Worm (Caenorhabditis elegans) whole organism, L4 larva: Measurements from ENCODE around the gene T13C5.6.

ENCODE experiments used
- F10B5.3 ChIP-seq: sonication (generic microtip); optimal IDR thresholded peaks from 2 replicates; lab custom pipeline; 2016; ENCODE audit warnings: mild to moderate bottlenecking, missing genetic modification characterization, missing compliant biosample characterization
- R02D3.7 ChIP-seq: fragments of 150-350 bp; sonication (generic microtip); optimal IDR thresholded peaks from 3 replicates; lab custom pipeline; 2014; ENCODE audit warnings: missing biosample characterization, missing genetic modification characterization
- aha-1 ChIP-seq: fragments of 150-350 bp; peaks from one replicate; lab custom pipeline; 2014; ENCODE audit warnings: missing biosample characterization, missing genetic modification characterization
- ceh-82 ChIP-seq: sonication (generic microtip); optimal IDR thresholded peaks from 2 replicates; lab custom pipeline; 2017; ENCODE audit warnings: missing biosample characterization, missing genetic modification characterization
- ctbp-1 ChIP-seq: fragments of 200-800 bp; sonication (Bioruptor generic); IDR thresholded peaks from 2 replicates; pipeline ENCODE4 v1.3.6; 2022; ENCODE audit warnings: missing genetic modification reagents, missing genetic modification characterization, missing compliant biosample characterization
- daf-16 ChIP-seq, 3 experiments: sonication (generic microtip); optimal IDR thresholded peaks; 2 replicates each; lab custom pipeline; 2016 to 2017; ENCODE audit warnings: missing genetic modification characterization in 3 of 3, missing genetic modification reagents in 3 of 3, mild to moderate bottlenecking in 2 of 3, missing compliant biosample characterization in 2 of 3, missing biosample characterization in 1 of 3, moderate library complexity in 1 of 3
- daf-8 ChIP-seq: fragments of 200-800 bp; sonication (Bioruptor generic); IDR thresholded peaks from 2 replicates; pipeline ENCODE4 v1.3.6; 2022; ENCODE audit warnings: missing genetic modification characterization, missing compliant biosample characterization
- dmd-6 ChIP-seq: fragments of 200-800 bp; sonication (Bioruptor generic); IDR thresholded peaks from 2 replicates; pipeline ENCODE4 v1.3.6; 2022; ENCODE audit warnings: missing genetic modification reagents, missing genetic modification characterization, missing compliant biosample characterization
- dmd-9 ChIP-seq: fragments of 200-800 bp; sonication (Bioruptor generic); IDR thresholded peaks from 2 replicates; pipeline ENCODE4 v1.3.6; 2022; ENCODE audit warnings: missing genetic modification reagents, missing genetic modification characterization, missing compliant biosample characterization
- duxl-1 ChIP-seq: sonication (generic microtip); optimal IDR thresholded peaks from 2 replicates; lab custom pipeline; 2016; ENCODE audit warnings: mild to moderate bottlenecking, missing genetic modification characterization, moderate library complexity, missing compliant biosample characterization; ENCODE audit not compliant: poor library complexity
- egl-27 ChIP-seq: sonication (generic microtip); optimal IDR thresholded peaks from 3 replicates; lab custom pipeline; 2017; ENCODE audit warnings: missing biosample characterization, missing genetic modification reagents, missing genetic modification characterization
- fos-1 ChIP-seq: fragments of 150-350 bp; optimal IDR thresholded peaks from 2 replicates; lab custom pipeline; 2014; ENCODE audit warnings: missing biosample characterization, missing genetic modification characterization
- gei-8 ChIP-seq: fragments of 200-800 bp; sonication (Bioruptor generic); optimal IDR thresholded peaks from 2 replicates; lab custom pipeline; 2018; ENCODE audit warnings: mild to moderate bottlenecking, missing genetic modification characterization, missing compliant biosample characterization
- hlh-11 ChIP-seq: fragments of 200-800 bp; sonication (Bioruptor generic); optimal IDR thresholded peaks from 2 replicates; lab custom pipeline; 2018; ENCODE audit warnings: mild to moderate bottlenecking, missing genetic modification characterization, missing compliant biosample characterization
- lsy-2 ChIP-seq, 2 experiments: fragments of 150-350 bp in 1 of 2; sonication (generic microtip) in 1 of 2; optimal IDR thresholded peaks; 2 replicates each; lab custom pipeline; 2014 to 2017; ENCODE audit warnings: missing biosample characterization in 2 of 2, missing genetic modification characterization in 2 of 2
- mdl-1 ChIP-seq, 2 experiments: fragments of 150-350 bp in 1 of 2; sonication (generic microtip) in 1 of 2; optimal IDR thresholded peaks; 2 replicates each; lab custom pipeline; 2014 to 2017; ENCODE audit warnings: missing biosample characterization in 2 of 2, missing genetic modification characterization in 2 of 2
- mxl-2 ChIP-seq: fragments of 200-800 bp; sonication (Bioruptor generic); conservative IDR thresholded peaks from 2 replicates; pipeline ENCODE4 v1.3.6; 2022; ENCODE audit warnings: missing genetic modification reagents, missing genetic modification characterization, missing compliant biosample characterization
- nhr-10 ChIP-seq: fragments of 150-350 bp; optimal IDR thresholded peaks from 2 replicates; lab custom pipeline; 2014; ENCODE audit warnings: missing biosample characterization, missing genetic modification characterization
- nhr-111 ChIP-seq: fragments of 200-800 bp; sonication (Bioruptor generic); optimal IDR thresholded peaks from 2 replicates; lab custom pipeline; 2018; ENCODE audit warnings: mild to moderate bottlenecking, missing genetic modification characterization, missing compliant biosample characterization
- php-3 ChIP-seq: fragments of 200-800 bp; sonication (Bioruptor generic); IDR thresholded peaks from 2 replicates; pipeline ENCODE4 v1.3.6; 2022; ENCODE audit warnings: missing genetic modification reagents, missing genetic modification characterization, missing compliant biosample characterization
- set-16 ChIP-seq: fragments of 200-800 bp; sonication (Bioruptor generic); IDR thresholded peaks from 2 replicates; pipeline ENCODE4 v1.3.6; 2022; ENCODE audit warnings: missing genetic modification reagents, missing genetic modification characterization, missing compliant biosample characterization
- unc-62 ChIP-seq, 3 experiments: fragments of 150-350 bp in 1 of 3; sonication (generic microtip); optimal IDR thresholded peaks in 2 of 3; peaks in 1 of 3; 1 replicate in 1 of 3; 2 replicates in 2 of 3; lab custom pipeline; 2014 to 2017; ENCODE audit warnings: missing biosample characterization in 3 of 3, missing genetic modification characterization in 3 of 3, missing genetic modification reagents in 3 of 3, missing genotype in 1 of 3
- vab-7 ChIP-seq: fragments of 200-800 bp; sonication (Bioruptor generic); IDR thresholded peaks from 2 replicates; pipeline ENCODE4 v1.3.6; 2022; ENCODE audit warnings: missing genetic modification reagents, missing genetic modification characterization, missing compliant biosample characterization
- zip-2 ChIP-seq: fragments of 150-350 bp; optimal IDR thresholded peaks from 2 replicates; lab custom pipeline; 2014; ENCODE audit warnings: missing biosample characterization, missing genetic modification characterization
- ztf-7 ChIP-seq: fragments of 150-350 bp; optimal IDR thresholded peaks from 2 replicates; lab custom pipeline; 2014; ENCODE audit warnings: missing biosample characterization, missing genetic modification characterization

T13C5.6 gene

ce11 chrX:6167376-6167775, 40.1 kb downstream of the T13C5.6 start:
- TF ChIP-seq dmd-6 (GFP tag; lab: Robert Waterston, UW) (peak; percentile 37), hlh-11 (tag; lab: Kevin White, UChicago) (no peak), daf-16 (GFP tag; optimal IDR thresholded peaks at IDR 0.05; lab: Kevin White, UChicago) (no peak), daf-16 (tag; optimal IDR thresholded peaks at IDR 0.05; lab: Kevin White, UChicago) (peak; percentile 17), unc-62 (GFP tag; optimal IDR thresholded peaks at IDR 0.05 in 1 of 2; lab: Kevin White, UChicago) (peak in 1 of 2 experiments; percentile 89), unc-62 (tag; optimal IDR thresholded peaks at IDR 0.05; lab: Kevin White, UChicago) (no peak)

ce11 chrX:6162037-6162436, 45.5 kb downstream of the T13C5.6 start:
- TF ChIP-seq fos-1 (tag; lab: Kevin White, UChicago): no peak
- no peak for TF ChIP-seq nhr-10 (tag; lab: Kevin White, UChicago)
- TF ChIP-seq set-16 (GFP tag; lab: Robert Waterston, UW): peak; percentile 71
- TF ChIP-seq gei-8 (GFP tag; lab: Kevin White, UChicago): no peak
- TF ChIP-seq mxl-2 (GFP tag; lab: Robert Waterston, UW): 0 out of 2 replicates have a peak, but pooled peaks have one; percentile 24
- TF ChIP-seq dmd-9 (GFP tag; lab: Robert Waterston, UW): no peak
- no peak for TF ChIP-seq daf-8 (GFP tag; lab: Robert Waterston, UW)
- TF ChIP-seq nhr-111 (GFP tag; lab: Kevin White, UChicago): no peak
- TF ChIP-seq vab-7: no peak
- no peak for TF ChIP-seq lsy-2 (tag; optimal IDR thresholded peaks at IDR 0.05; lab: Kevin White, UChicago)
- TF ChIP-seq F10B5.3 (tag; lab: Kevin White, UChicago): no peak
- TF ChIP-seq, all 104 proteins: peak for 2

- TF ChIP-seq egl-27 (no peak), duxl-1 (no peak), ctbp-1 (GFP tag; lab: Robert Waterston, UW) (no peak), dmd-6 (GFP tag; lab: Robert Waterston, UW) (no peak), aha-1 (tag; lab: Kevin White, UChicago) (peak; percentile 66)
These were observed 47.1 kb downstream of the T13C5.6 start, which contains the start of gene odd-2 for ce11 chrX:6160427-6160826. odd-2 (minus strand) TSS chrX:6160527.

ce11 chrX:6159562-6159961, 47.9 kb downstream of the T13C5.6 start:
- TF ChIP-seq ztf-7 (tag; lab: Kevin White, UChicago): no peak
- no peak for TF ChIP-seq daf-16 (GFP tag; optimal IDR thresholded peaks at IDR 0.05; lab: Kevin White, UChicago)
- TF ChIP-seq daf-16 (tag; optimal IDR thresholded peaks at IDR 0.05; lab: Kevin White, UChicago): no peak
- no peak for TF ChIP-seq ceh-82
- TF ChIP-seq unc-62 (GFP tag; optimal IDR thresholded peaks at IDR 0.05 in 1 of 2; lab: Kevin White, UChicago): peak in 1 of 2 experiments; percentile 91
- TF ChIP-seq unc-62 (tag; optimal IDR thresholded peaks at IDR 0.05; lab: Kevin White, UChicago): no peak

ce11 chrX:6157411-6157916, 50.0 kb downstream of the T13C5.6 start:
- no peak for TF ChIP-seq mdl-1 (tag; optimal IDR thresholded peaks at IDR 0.05; lab: Kevin White, UChicago)
- TF ChIP-seq aha-1 (tag; lab: Kevin White, UChicago): peak; percentile 39
- no peak for TF ChIP-seq zip-2 (tag; lab: Kevin White, UChicago)
- no peak for TF ChIP-seq R02D3.7 (tag; lab: Kevin White, UChicago)
- no peak for TF ChIP-seq php-3 (GFP tag; lab: Robert Waterston, UW)
